Fruit fly (Drosophila melanogaster): Measurements from ENCODE around the gene net.

Gene net

DNA sequence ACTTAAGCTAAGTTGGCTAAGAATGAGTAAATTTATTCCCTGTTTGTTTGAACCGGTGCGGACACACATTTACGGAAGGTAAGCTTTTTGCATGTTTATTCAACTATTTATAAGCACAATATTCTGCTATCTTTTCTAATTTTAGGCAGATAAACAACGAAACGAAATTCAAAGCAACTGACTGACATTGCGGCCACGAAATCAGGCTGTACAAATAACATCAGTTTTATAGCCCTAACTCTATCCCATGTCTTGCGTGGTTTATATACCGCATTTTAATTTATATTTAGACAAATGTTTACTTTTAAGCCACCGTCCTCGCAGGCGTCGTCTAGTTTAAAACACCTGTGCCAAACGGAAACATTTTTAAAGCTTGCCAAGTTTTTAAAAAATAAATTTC lies 2.1 kb downstream of the net start:
- TF ChIP-seq CG1620 (GFP tag; optimal IDR thresholded peaks at IDR 0.05) (no peak), Mnt (GFP tag; optimal IDR thresholded peaks at IDR 0.05) (no peak), CG5204 (GFP tag; optimal IDR thresholded peaks at IDR 0.05) (no peak), cnc (optimal IDR thresholded peaks at IDR 0.05) (no peak), CG12768 (GFP tag; optimal IDR thresholded peaks at IDR 0.05) (peak; percentile 11)

dm6 chr2L:82080-82479 lies 5.1 kb downstream of the net start:
- TF ChIP-seq CG5204 (GFP tag; optimal IDR thresholded peaks at IDR 0.05) (no peak), Mnt (GFP tag; optimal IDR thresholded peaks at IDR 0.05) (peak; percentile 13), cic (GFP tag; optimal IDR thresholded peaks at IDR 0.05) (peak; percentile 42)

- TF ChIP-seq CG11617 (GFP tag; optimal IDR thresholded peaks at IDR 0.05) (no peak), CG12768 (GFP tag; optimal IDR thresholded peaks at IDR 0.05) (peak; percentile 11), toe (GFP tag; optimal IDR thresholded peaks at IDR 0.05) (no peak), Crg-1 (GFP tag; optimal IDR thresholded peaks at IDR 0.05) (peak; percentile 38), CG7045 (GFP tag; optimal IDR thresholded peaks at IDR 0.05) (peak; percentile 1), cic (GFP tag; optimal IDR thresholded peaks at IDR 0.05) (peak; percentile 24), CG1620 (GFP tag; optimal IDR thresholded peaks at IDR 0.05) (no peak), Hr96 (GFP tag; optimal IDR thresholded peaks at IDR 0.05) (no peak), tj (GFP tag; optimal IDR thresholded peaks at IDR 0.05) (no peak), kay (GFP tag; ENCODE audit: borderline replicate concordance) (peak; percentile 83), ovo (GFP tag; optimal IDR thresholded peaks at IDR 0.05) (peak; percentile 16), CG7101 (tag; optimal IDR thresholded peaks at IDR 0.05) (peak; percentile 41)
Measured at dm6 chr2L:81198-81597, 6.0 kb downstream of the net start.

DNA sequence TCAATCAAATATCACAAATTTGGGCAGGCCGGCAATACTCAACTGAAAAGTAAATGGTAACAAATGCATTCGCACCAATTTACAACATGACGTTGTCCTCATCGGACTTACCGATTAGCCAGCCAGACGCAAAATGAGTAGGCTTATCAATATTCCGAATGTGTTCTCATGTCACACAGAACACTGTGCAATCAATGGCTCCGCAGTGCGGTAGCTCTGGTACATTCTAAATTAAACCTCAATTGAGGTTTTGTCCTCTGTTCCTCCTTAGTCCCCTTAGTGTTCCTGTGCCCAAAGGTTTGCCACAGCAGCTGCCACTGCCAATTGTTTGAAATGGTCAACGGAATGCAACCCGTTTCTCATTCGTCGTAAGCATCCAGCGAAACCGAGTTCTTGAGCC lies 8.4 kb downstream of the net start:
- TF ChIP-seq CG5204 (GFP tag; optimal IDR thresholded peaks at IDR 0.05), result no peak
- TF ChIP-seq pad (GFP tag; optimal IDR thresholded peaks at IDR 0.05), result no peak
- no peak for TF ChIP-seq bab1 (GFP tag; optimal IDR thresholded peaks at IDR 0.05)
- TF ChIP-seq ovo (GFP tag; optimal IDR thresholded peaks at IDR 0.05), result no peak

DNA sequence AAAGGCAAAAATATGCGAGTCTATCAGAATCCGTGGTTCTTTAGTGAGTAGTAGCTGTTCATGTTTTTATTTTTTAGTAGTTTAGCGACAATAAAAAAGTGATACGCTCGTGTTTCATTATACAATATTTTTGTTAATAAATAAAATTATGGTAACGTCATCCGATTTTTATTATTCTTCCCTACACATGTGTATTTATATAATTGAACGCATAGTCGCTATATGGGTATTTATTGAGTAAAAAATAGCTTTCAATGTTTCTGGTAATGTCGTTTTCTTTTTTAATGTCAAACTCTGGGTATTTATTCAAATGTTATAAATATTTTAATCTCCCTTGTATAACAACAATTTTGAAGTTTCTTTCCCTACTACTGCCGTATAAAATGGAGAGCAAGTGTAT lies 11.1 kb downstream of the net start, which contains the start of gene CG11374:
Gene CG11374 (plus strand): TSS at position 301 of the 400 bp plus-strand sequence.
- TF ChIP-seq kay (GFP tag; ENCODE audit: borderline replicate concordance) (peak; percentile 22), bab1 (GFP tag; optimal IDR thresholded peaks at IDR 0.05) (no peak)

DNA sequence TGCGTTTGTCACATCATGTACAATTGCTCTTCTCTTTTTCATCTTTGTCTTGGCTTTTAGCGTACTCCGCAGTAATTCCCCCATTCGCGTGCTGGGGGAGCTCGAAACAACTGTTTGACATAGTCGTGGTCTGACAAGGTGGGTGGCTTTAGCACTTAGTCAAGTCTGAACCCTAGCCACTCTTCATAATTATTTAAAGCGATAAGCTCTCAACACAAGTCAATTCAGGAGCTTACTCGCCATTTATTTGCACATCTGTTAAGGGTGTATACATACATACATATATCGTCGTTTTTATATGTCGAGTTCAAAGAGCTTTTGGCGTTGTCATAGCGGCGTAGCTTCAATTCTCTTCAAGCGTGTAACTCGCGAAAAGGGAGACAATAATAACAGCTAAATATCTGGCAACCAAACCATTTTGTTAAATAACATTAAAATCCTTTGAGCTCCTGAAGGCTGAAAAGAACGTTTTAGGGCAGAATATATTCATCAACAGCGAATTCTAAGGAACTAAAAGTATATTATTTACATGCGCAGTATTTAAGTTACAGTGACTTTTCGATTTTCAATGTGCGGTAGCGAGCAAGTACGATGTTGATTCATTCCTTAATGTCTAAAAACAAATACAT lies 13.3 kb downstream of the net start:
- TF ChIP-seq Clk (GFP tag; optimal IDR thresholded peaks at IDR 0.05) (no peak), CG7101 (tag; optimal IDR thresholded peaks at IDR 0.05) (no peak), CG12768 (GFP tag; optimal IDR thresholded peaks at IDR 0.05) (no peak), Crg-1 (GFP tag; optimal IDR thresholded peaks at IDR 0.05) (no peak), Hr96 (GFP tag; optimal IDR thresholded peaks at IDR 0.05) (no peak), Mnt (GFP tag; optimal IDR thresholded peaks at IDR 0.05) (no peak), CG14711 (tag; optimal IDR thresholded peaks at IDR 0.05) (no peak), pad (GFP tag; optimal IDR thresholded peaks at IDR 0.05) (peak; percentile 94), tj (GFP tag; optimal IDR thresholded peaks at IDR 0.05) (peak; percentile 5), CG5204 (GFP tag; optimal IDR thresholded peaks at IDR 0.05) (no peak), CG1620 (GFP tag; optimal IDR thresholded peaks at IDR 0.05) (peak; percentile 19), bab1 (GFP tag; optimal IDR thresholded peaks at IDR 0.05) (no peak), cnc (optimal IDR thresholded peaks at IDR 0.05) (peak in 1 of 2 experiments; percentile 55), CG33017 (tag; optimal IDR thresholded peaks at IDR 0.05) (no peak), CG7045 (GFP tag; optimal IDR thresholded peaks at IDR 0.05) (no peak), ovo (GFP tag; optimal IDR thresholded peaks at IDR 0.05) (no peak), CG11617 (GFP tag; optimal IDR thresholded peaks at IDR 0.05) (no peak), kay (GFP tag; ENCODE audit: borderline replicate concordance) (peak; percentile 88), cic (GFP tag; optimal IDR thresholded peaks at IDR 0.05) (peak; percentile 43), toe (GFP tag; optimal IDR thresholded peaks at IDR 0.05) (no peak)

DNA sequence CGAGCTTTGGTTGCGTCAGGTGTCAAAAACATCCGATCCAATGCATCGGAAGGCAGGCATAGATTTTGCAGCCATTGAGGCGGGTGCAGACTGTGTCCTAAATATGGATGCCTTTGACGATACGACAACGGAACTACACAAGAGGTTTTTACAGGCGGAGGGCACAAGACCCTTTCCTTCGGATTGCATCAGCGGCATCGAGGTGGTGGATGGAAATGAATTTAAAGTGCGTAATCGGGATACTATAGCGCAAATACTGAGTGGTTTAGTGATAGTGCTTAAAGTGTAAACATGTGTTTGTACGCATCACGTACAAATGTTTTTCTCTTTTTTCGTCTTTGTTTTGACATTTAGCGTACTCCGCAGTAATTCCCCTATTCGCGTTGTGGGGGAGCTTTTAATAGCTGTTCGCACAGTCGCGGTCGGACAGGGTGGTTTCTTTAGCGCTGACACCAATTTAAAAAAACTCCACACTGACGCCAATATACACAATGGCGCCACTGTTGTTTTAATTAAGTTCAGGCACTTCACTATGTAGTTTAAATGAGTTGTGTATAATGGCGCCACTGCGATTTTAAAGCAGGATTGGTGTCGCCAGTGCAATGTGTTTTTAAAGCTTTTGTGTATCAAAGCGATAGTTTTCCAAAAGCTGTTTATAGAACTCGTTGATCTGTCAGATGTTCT lies 14.3 kb downstream of the net start:
- TF ChIP-seq cnc (optimal IDR thresholded peaks at IDR 0.05) (no peak), Mnt (GFP tag; optimal IDR thresholded peaks at IDR 0.05) (peak; percentile 65), CG5204 (GFP tag; optimal IDR thresholded peaks at IDR 0.05) (no peak), CG1620 (GFP tag; optimal IDR thresholded peaks at IDR 0.05) (peak; percentile 18), kay (GFP tag; ENCODE audit: borderline replicate concordance) (peak; percentile 81), CG7101 (tag; optimal IDR thresholded peaks at IDR 0.05) (peak; percentile 65), CG12768 (GFP tag; optimal IDR thresholded peaks at IDR 0.05) (no peak), Clk (GFP tag; optimal IDR thresholded peaks at IDR 0.05) (no peak), ovo (GFP tag; optimal IDR thresholded peaks at IDR 0.05) (no peak), bab1 (GFP tag; optimal IDR thresholded peaks at IDR 0.05) (no peak), Crg-1 (GFP tag; optimal IDR thresholded peaks at IDR 0.05) (peak; percentile 8), CG33017 (tag; optimal IDR thresholded peaks at IDR 0.05) (no peak), CG14711 (tag; optimal IDR thresholded peaks at IDR 0.05) (peak; percentile 46), CG11617 (GFP tag; optimal IDR thresholded peaks at IDR 0.05) (no peak), Hr96 (GFP tag; optimal IDR thresholded peaks at IDR 0.05) (no peak), pad (GFP tag; optimal IDR thresholded peaks at IDR 0.05) (peak; percentile 41), tj (GFP tag; optimal IDR thresholded peaks at IDR 0.05) (peak; percentile 33), toe (GFP tag; optimal IDR thresholded peaks at IDR 0.05) (no peak), cic (GFP tag; optimal IDR thresholded peaks at IDR 0.05) (peak; percentile 69), CG7045 (GFP tag; optimal IDR thresholded peaks at IDR 0.05) (no peak)

All from whole organism, adult.